Worm (Caenorhabditis elegans): ENCODE data around the gene Y73C8C.8.

DNA sequence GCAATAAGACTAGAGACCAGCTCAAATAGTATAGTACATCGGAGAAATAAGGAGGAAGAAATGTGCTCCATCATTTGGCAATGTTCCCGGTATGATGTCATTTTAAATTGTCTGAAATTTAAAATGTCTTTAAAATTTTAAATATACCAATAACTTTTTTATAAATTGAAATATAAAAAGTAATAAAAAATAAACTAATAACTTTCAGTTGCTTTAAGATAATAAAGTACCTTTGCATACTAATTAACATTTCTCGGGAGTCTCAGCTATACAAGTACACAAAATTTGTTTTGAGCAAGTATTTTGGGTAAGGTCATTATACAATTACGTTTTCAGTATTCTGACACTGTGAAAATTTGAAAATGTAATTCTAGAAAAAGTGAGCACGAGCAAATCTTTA lies 38.2 kb upstream of the Y73C8C.8 start, which contains the start of gene srab-6:
- TF ChIP-seq aly-2 (tag; optimal IDR thresholded peaks at IDR 0.05): no peak
- TF ChIP-seq pqm-1 (tag; optimal IDR thresholded peaks at IDR 0.05): no peak
- TF ChIP-seq spr-3 (GFP tag; optimal IDR thresholded peaks at IDR 0.05): no peak
- no peak for TF ChIP-seq egl-27 (tag; optimal IDR thresholded peaks at IDR 0.05)
- no peak for TF ChIP-seq lim-7 (GFP tag; IDR thresholded peaks at IDR 0.05)
- no peak for TF ChIP-seq zag-1 (tag; optimal IDR thresholded peaks at IDR 0.05)
- TF ChIP-seq dmd-8 (GFP tag; IDR thresholded peaks at IDR 0.05): no peak
- TF ChIP-seq snpc-4 (tag; optimal IDR thresholded peaks at IDR 0.05): no peak
